Fruit fly (Drosophila melanogaster) whole organism, embryonic: Measurements from ENCODE around the gene CG12773.

Source experiments
- Abd-B ChIP-seq: fragments of 200-800 bp; sonication (Bioruptor generic); optimal IDR thresholded peaks from 2 replicates; lab custom pipeline; 2018; ENCODE audit warnings: missing biosample characterization, mild to moderate bottlenecking, missing genetic modification characterization, moderate library complexity
- Aef1 ChIP-seq: fragments of 200-800 bp; sonication (Bioruptor generic); IDR thresholded peaks from 3 replicates; pipeline ENCODE4 v1.3.6; 2022; ENCODE audit warnings: missing biosample characterization, missing genetic modification characterization
- CG10979 ChIP-seq: fragments of 200-800 bp; sonication (Bioruptor generic); optimal IDR thresholded peaks from 2 replicates; lab custom pipeline; 2018; ENCODE audit warnings: missing biosample characterization, mild to moderate bottlenecking, missing genetic modification characterization, moderate library complexity
- CG11504 ChIP-seq: fragments of 200-800 bp; sonication (Bioruptor generic); optimal IDR thresholded peaks from 3 replicates; lab custom pipeline; 2019; ENCODE audit warnings: missing biosample characterization, mild to moderate bottlenecking, missing genetic modification characterization, moderate library complexity
- CG12744 ChIP-seq: fragments of 200-800 bp; sonication (Bioruptor generic); optimal IDR thresholded peaks from 2 replicates; lab custom pipeline; 2016; ENCODE audit warnings: missing biosample characterization, missing genetic modification characterization
- CG12769 ChIP-seq: fragments of 200-800 bp; sonication (Bioruptor generic); optimal IDR thresholded peaks from 2 replicates; lab custom pipeline; 2019; ENCODE audit warnings: missing biosample characterization, mild to moderate bottlenecking, missing genetic modification characterization, moderate library complexity
- CG16813 ChIP-seq: fragments of 200-800 bp; sonication (Bioruptor generic); IDR thresholded peaks from 3 replicates; pipeline ENCODE4 v1.3.6; 2022; ENCODE audit warnings: missing biosample characterization, missing genetic modification characterization; ENCODE audit not compliant: partially characterized antibody
- CG2116 ChIP-seq: fragments of 200-800 bp; sonication (Bioruptor generic); optimal IDR thresholded peaks from 3 replicates; lab custom pipeline; 2018; ENCODE audit warnings: missing biosample characterization, mild to moderate bottlenecking, missing genetic modification characterization
- CG3065 ChIP-seq: fragments of 200-800 bp; sonication (Bioruptor generic); optimal IDR thresholded peaks from 2 replicates; lab custom pipeline; 2016; ENCODE audit warnings: missing biosample characterization, missing genetic modification characterization
- CG31441 ChIP-seq: fragments of 200-800 bp; sonication (Bioruptor generic); IDR thresholded peaks from 2 replicates; pipeline ENCODE4 v1.3.6; 2022; ENCODE audit warnings: missing biosample characterization, missing genetic modification characterization
- CG32772 ChIP-seq: fragments of 200-800 bp; sonication (Bioruptor generic); IDR thresholded peaks from 2 replicates; pipeline ENCODE4 v1.3.6; 2022; ENCODE audit warnings: missing biosample characterization, missing genetic modification characterization
- CG4282 ChIP-seq: fragments of 200-800 bp; sonication (Bioruptor generic); optimal IDR thresholded peaks from 2 replicates; lab custom pipeline; 2016; ENCODE audit warnings: missing biosample characterization, missing genetic modification characterization
- CG4328 ChIP-seq: fragments of 200-800 bp; sonication (Bioruptor generic); optimal IDR thresholded peaks from 3 replicates; lab custom pipeline; 2017; ENCODE audit warnings: missing biosample characterization, missing genetic modification reagents, missing genetic modification characterization
- CG6683 ChIP-seq: fragments of 200-800 bp; sonication (Bioruptor generic); optimal IDR thresholded peaks from 2 replicates; lab custom pipeline; 2017; ENCODE audit warnings: missing biosample characterization, mild to moderate bottlenecking, missing genetic modification characterization, missing genetic modification reagents
- CG7839 ChIP-seq: fragments of 200-800 bp; sonication (Bioruptor generic); optimal IDR thresholded peaks from 3 replicates; lab custom pipeline; 2018; ENCODE audit warnings: missing biosample characterization, mild to moderate bottlenecking, missing genetic modification characterization, moderate library complexity
- CoRest ChIP-seq: fragments of 200-800 bp; sonication (Bioruptor generic); optimal IDR thresholded peaks from 3 replicates; lab custom pipeline; 2018; ENCODE audit warnings: missing biosample characterization, mild to moderate bottlenecking, missing genetic modification characterization, moderate library complexity
- D19A ChIP-seq: fragments of 200-800 bp; optimal IDR thresholded peaks from 3 replicates; lab custom pipeline; 2019; ENCODE audit warnings: missing biosample characterization, mild to moderate bottlenecking, missing genetic modification characterization, moderate library complexity
- D19B ChIP-seq: fragments of 200-800 bp; sonication (Bioruptor generic); optimal IDR thresholded peaks from 2 replicates; lab custom pipeline; 2017; ENCODE audit warnings: missing biosample characterization, mild to moderate bottlenecking, missing genetic modification characterization
- Dad ChIP-seq: fragments of 200-800 bp; sonication (Bioruptor generic); optimal IDR thresholded peaks from 3 replicates; lab custom pipeline; 2016; ENCODE audit warnings: missing biosample characterization, missing genetic modification characterization
- Deaf1 ChIP-seq: fragments of 200-800 bp; optimal IDR thresholded peaks from 3 replicates; lab custom pipeline; 2019; ENCODE audit warnings: missing biosample characterization, mild to moderate bottlenecking, missing genetic modification characterization, moderate library complexity
- Fer2 ChIP-seq: fragments of 200-800 bp; sonication (Bioruptor generic); optimal IDR thresholded peaks from 2 replicates; lab custom pipeline; 2018; ENCODE audit warnings: missing biosample characterization, mild to moderate bottlenecking, missing genetic modification characterization, moderate library complexity
- H2.0 ChIP-seq: fragments of 200-800 bp; sonication (Bioruptor generic); IDR thresholded peaks from 2 replicates; pipeline ENCODE4 v1.3.6; 2022; ENCODE audit warnings: missing biosample characterization, missing genetic modification characterization
- HLH54F ChIP-seq: fragments of 200-800 bp; sonication (Bioruptor generic); optimal IDR thresholded peaks from 3 replicates; lab custom pipeline; 2016; ENCODE audit warnings: missing biosample characterization, missing genetic modification characterization
- Mrtf ChIP-seq: fragments of 200-800 bp; sonication (Bioruptor generic); IDR thresholded peaks from 3 replicates; pipeline ENCODE4 v1.3.6; 2022; ENCODE audit warnings: missing biosample characterization, missing genetic modification characterization
- NK7.1 ChIP-seq: fragments of 200-800 bp; sonication (Bioruptor generic); optimal IDR thresholded peaks from 3 replicates; lab custom pipeline; 2016; ENCODE audit warnings: missing biosample characterization, missing genetic modification characterization
- Poxn ChIP-seq: fragments of 200-800 bp; sonication (Bioruptor generic); IDR thresholded peaks from 2 replicates; pipeline ENCODE4 v1.3.6; 2022; ENCODE audit warnings: missing biosample characterization, missing genetic modification characterization
- Rfx ChIP-seq: fragments of 200-800 bp; sonication (Bioruptor generic); IDR thresholded peaks from 2 replicates; pipeline ENCODE4 v1.3.6; 2022; ENCODE audit warnings: missing biosample characterization, missing genetic modification characterization
- Rx ChIP-seq: fragments of 200-800 bp; sonication (Bioruptor generic); IDR thresholded peaks from 2 replicates; pipeline ENCODE4 v1.3.6; 2022; ENCODE audit warnings: missing biosample characterization, missing genetic modification characterization
- ase ChIP-seq: fragments of 200-800 bp; sonication (Bioruptor generic); IDR thresholded peaks from 3 replicates; pipeline ENCODE4 v1.3.6; 2022; ENCODE audit warnings: missing biosample characterization, missing genetic modification characterization
- bbx ChIP-seq: fragments of 200-800 bp; sonication (Bioruptor generic); IDR thresholded peaks from 2 replicates; pipeline ENCODE4 v1.3.6; 2022; ENCODE audit warnings: missing biosample characterization, missing genetic modification characterization; ENCODE audit not compliant: partially characterized antibody
- cas ChIP-seq: fragments of 200-800 bp; sonication (Bioruptor generic); IDR thresholded peaks from 2 replicates; pipeline ENCODE4 v1.3.6; 2022; ENCODE audit warnings: missing biosample characterization, missing genetic modification characterization
- ewg ChIP-seq: fragments of 200-800 bp; sonication (Bioruptor generic); optimal IDR thresholded peaks from 3 replicates; lab custom pipeline; 2017; ENCODE audit warnings: mild to moderate bottlenecking, missing biosample characterization, missing genetic modification reagents, missing genetic modification characterization
- fu2 ChIP-seq: fragments of 200-800 bp; sonication (Bioruptor generic); optimal IDR thresholded peaks from 2 replicates; lab custom pipeline; 2016; ENCODE audit warnings: missing biosample characterization, missing genetic modification characterization
- inv ChIP-seq: fragments of 200-800 bp; sonication (Bioruptor generic); IDR thresholded peaks from 2 replicates; pipeline ENCODE4 v1.3.6; 2022; ENCODE audit warnings: missing biosample characterization, missing genetic modification characterization; ENCODE audit not compliant: partially characterized antibody
- jumu ChIP-seq: fragments of 200-800 bp; sonication (Bioruptor generic); optimal IDR thresholded peaks from 3 replicates; lab custom pipeline; 2016; ENCODE audit warnings: missing biosample characterization, missing genetic modification characterization
- knrl ChIP-seq: fragments of 200-800 bp; sonication (Bioruptor generic); IDR thresholded peaks from 3 replicates; pipeline ENCODE4 v1.3.6; 2022; ENCODE audit warnings: missing biosample characterization, missing genetic modification characterization; ENCODE audit not compliant: partially characterized antibody
- nerfin-1 ChIP-seq: fragments of 200-800 bp; sonication (Bioruptor generic); optimal IDR thresholded peaks from 3 replicates; lab custom pipeline; 2019; ENCODE audit warnings: missing biosample characterization, mild to moderate bottlenecking, missing genetic modification characterization, moderate library complexity
- nom ChIP-seq: fragments of 200-800 bp; sonication (Bioruptor generic); optimal IDR thresholded peaks from 2 replicates; lab custom pipeline; 2017; ENCODE audit warnings: missing biosample characterization, missing genetic modification characterization, mild to moderate bottlenecking, moderate library complexity, missing genetic modification reagents
- oc ChIP-seq: fragments of 200-800 bp; sonication (Bioruptor generic); optimal IDR thresholded peaks from 2 replicates; lab custom pipeline; 2018; ENCODE audit warnings: missing biosample characterization, mild to moderate bottlenecking, missing genetic modification characterization, moderate library complexity
- sc ChIP-seq, 3 experiments: fragments of >200 bp in 2 of 3; fragments of 200-800 bp in 1 of 3; sonication (Bioruptor generic) in 1 of 3; optimal IDR thresholded peaks; 2 replicates in 2 of 3; 3 replicates in 1 of 3; lab custom pipeline; 2017; ENCODE audit warnings: mild to moderate bottlenecking in 1 of 3, missing biosample characterization in 1 of 3, missing genetic modification characterization in 1 of 3, missing genetic modification reagents in 1 of 3
- scrt ChIP-seq: fragments of 200-800 bp; sonication (Bioruptor generic); optimal IDR thresholded peaks from 2 replicates; lab custom pipeline; 2018; ENCODE audit warnings: missing biosample characterization, mild to moderate bottlenecking, missing genetic modification characterization, moderate library complexity
- sens ChIP-seq: fragments of 200-800 bp; sonication (Bioruptor generic); peaks from one replicate; lab custom pipeline; 2016; ENCODE audit warnings: missing biosample characterization, missing genetic modification characterization
- sima ChIP-seq: fragments of 200-800 bp; sonication (Bioruptor generic); optimal IDR thresholded peaks from 2 replicates; lab custom pipeline; 2016; ENCODE audit warnings: missing biosample characterization, missing genetic modification characterization
- sna ChIP-seq: fragments of 200-800 bp; sonication (Bioruptor generic); IDR thresholded peaks from 2 replicates; pipeline ENCODE4 v1.3.6; 2022; ENCODE audit warnings: missing biosample characterization, missing genetic modification characterization; ENCODE audit not compliant: partially characterized antibody
- sob ChIP-seq: fragments of 200-800 bp; sonication (Bioruptor generic); IDR thresholded peaks from 2 replicates; pipeline ENCODE4 v1.3.6; 2022; ENCODE audit warnings: missing biosample characterization, missing genetic modification characterization
- tio ChIP-seq: fragments of 200-800 bp; sonication (Bioruptor generic); optimal IDR thresholded peaks from 2 replicates; lab custom pipeline; 2017; ENCODE audit warnings: missing biosample characterization, missing genetic modification characterization, inconsistent platforms
- wek ChIP-seq: fragments of 200-800 bp; sonication (Bioruptor generic); optimal IDR thresholded peaks from 3 replicates; lab custom pipeline; 2018; ENCODE audit warnings: missing biosample characterization, mild to moderate bottlenecking, missing genetic modification characterization, moderate library complexity
- yki ChIP-seq: fragments of >200 bp; optimal IDR thresholded peaks from 3 replicates; lab custom pipeline; 2018
- z ChIP-seq: fragments of 200-800 bp; sonication (Bioruptor generic); IDR thresholded peaks from 3 replicates; pipeline ENCODE4 v1.3.6; 2022; ENCODE audit warnings: missing biosample characterization, missing genetic modification characterization
- zen2 ChIP-seq: fragments of 200-800 bp; sonication (Bioruptor generic); IDR thresholded peaks from 3 replicates; pipeline ENCODE4 v1.3.6; 2022; ENCODE audit warnings: missing biosample characterization, missing genetic modification characterization; ENCODE audit not compliant: partially characterized antibody

CG12773 gene

DNA sequence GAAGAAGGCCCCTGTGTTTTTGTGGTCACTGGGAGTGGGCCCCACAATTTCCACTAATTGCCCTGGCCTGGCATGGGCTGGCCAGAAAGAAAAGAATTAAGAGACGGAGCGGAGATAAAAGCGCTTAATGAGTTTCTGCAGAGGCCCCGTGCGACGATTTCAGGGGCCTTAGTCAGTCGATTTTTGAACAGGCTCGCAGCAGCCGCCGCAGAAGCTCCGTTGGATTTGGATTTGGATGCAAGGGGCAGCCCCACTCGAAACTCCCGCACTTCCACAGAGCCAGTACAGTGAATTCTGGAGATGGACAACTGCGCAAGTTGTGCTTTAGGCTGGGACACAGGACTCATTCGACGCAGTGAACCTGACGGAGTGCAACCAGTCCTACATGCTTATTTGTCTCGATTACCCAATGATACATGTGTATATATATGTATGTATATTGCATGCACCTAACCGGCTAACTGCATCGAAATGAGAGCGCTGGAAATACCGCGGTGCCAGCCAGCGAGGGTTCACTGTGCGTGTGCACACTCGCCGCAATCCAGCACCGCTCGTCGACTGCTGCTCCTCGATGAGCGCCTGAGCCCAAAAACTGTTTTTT, 44.8 kb upstream of the CG12773 start (continued):
- TF ChIP-seq nerfin-1 (tag; lab: Kevin White, UChicago) (peak; percentile 24), CG16813 (GFP tag; lab: Robert Waterston, UW) (no peak), wek (GFP tag; lab: Kevin White, UChicago) (no peak), nom (peak; percentile 56), Mrtf (GFP tag; lab: Robert Waterston, UW) (peak; percentile 64; the same call in 2 of the 3 replicates), yki (lab: Kevin White, UChicago) (no peak), CG12744 (GFP tag; lab: Kevin White, UChicago) (no peak), CG4282 (no peak), Rx (peak; percentile 58), Dad (peak; percentile 40), Fer2 (tag; lab: Kevin White, UChicago) (no peak), D19A (tag; lab: Kevin White, UChicago) (peak; percentile 36), CG31441 (peak; percentile 35; the same call in 1 of the 2 replicates), inv (no peak), Rfx (GFP tag; lab: Robert Waterston, UW) (peak; percentile 78), CG7839 (tag; lab: Kevin White, UChicago) (peak; percentile 71), zen2 (no peak), CG10979 (tag; lab: Kevin White, UChicago) (peak; percentile 51), sob (GFP tag; lab: Robert Waterston, UW) (peak; percentile 65), Aef1 (GFP tag; lab: Robert Waterston, UW) (peak; percentile 56; the same call in 2 of the 3 replicates), CG32772 (GFP tag; lab: Robert Waterston, UW) (peak; percentile 66), bbx (GFP tag; lab: Robert Waterston, UW) (no peak), oc (no peak), CG2116 (GFP tag; lab: Kevin White, UChicago) (no peak), jumu (peak; percentile 11), tio (GFP tag; lab: Kevin White, UChicago) (no peak), CoRest (peak; percentile 59), z (GFP tag; lab: Robert Waterston, UW) (no peak), Abd-B (GFP tag; lab: Kevin White, UChicago) (peak; percentile 54), CG11504 (tag; lab: Kevin White, UChicago) (peak; percentile 56), sima (GFP tag; lab: Kevin White, UChicago) (no peak), CG3065 (no peak), Poxn (GFP tag; lab: Robert Waterston, UW) (0 out of 2 replicates have a peak, but pooled peaks have one; percentile 29), CG6683 (GFP tag; lab: Kevin White, UChicago) (no peak), sc (optimal IDR thresholded peaks at IDR 0.05; lab: Kevin White, UChicago) (no peak), sc (GFP tag; optimal IDR thresholded peaks at IDR 0.05; lab: Kevin White, UChicago) (no peak), HLH54F (peak; percentile 57), CG4328 (GFP tag; lab: Kevin White, UChicago) (no peak), knrl (GFP tag; lab: Robert Waterston, UW) (no peak)

DNA sequence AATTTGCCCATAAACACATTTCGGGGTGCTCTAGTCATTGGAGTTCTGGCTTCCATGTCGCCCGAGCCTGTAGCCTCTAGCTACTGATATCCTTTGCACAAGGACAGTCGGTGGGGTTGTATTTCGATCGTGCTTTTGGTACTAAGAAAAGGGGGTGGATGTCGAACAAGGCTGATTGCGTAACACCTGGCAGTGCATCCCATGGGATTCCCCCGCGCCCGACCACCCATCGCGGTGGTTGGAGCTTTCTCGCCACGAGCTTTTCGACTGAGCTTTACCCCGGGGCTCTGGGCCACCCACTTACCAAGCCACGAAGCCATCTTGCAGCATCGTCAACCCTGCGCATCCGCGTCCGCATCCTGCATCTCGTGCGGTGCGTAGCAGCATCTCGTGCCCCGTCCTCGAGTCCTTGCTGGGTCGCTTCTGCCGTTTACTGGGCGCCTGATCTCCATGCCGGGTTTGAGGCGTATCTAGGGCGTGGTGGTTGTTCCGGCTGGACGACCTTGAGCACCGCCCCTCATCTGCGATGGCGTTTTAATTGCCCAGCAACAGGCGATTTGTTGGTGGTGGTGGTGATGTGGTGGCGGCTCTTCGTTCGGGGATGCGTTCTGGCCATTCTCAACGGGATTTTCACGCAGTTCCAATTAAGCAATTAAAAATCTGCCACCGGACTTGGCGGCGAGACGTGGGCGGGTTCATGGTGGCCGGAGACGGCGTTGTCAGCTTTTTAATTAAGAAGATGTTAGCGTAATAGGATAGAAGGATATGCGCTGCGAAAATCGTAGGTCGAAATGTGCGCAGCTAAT, 44.1 kb upstream of the CG12773 start:
- no peak for TF ChIP-seq H2.0 (GFP tag; lab: Robert Waterston, UW)
- TF ChIP-seq D19B (GFP tag; lab: Kevin White, UChicago): no peak
- TF ChIP-seq Deaf1 (tag; lab: Kevin White, UChicago): peak; percentile 34
- peak; percentile 6 for TF ChIP-seq CG12769 (tag; lab: Kevin White, UChicago)
- TF ChIP-seq ewg (GFP tag; lab: Kevin White, UChicago): peak; percentile 13
- no peak for TF ChIP-seq sna (GFP tag; lab: Robert Waterston, UW)
- no peak for TF ChIP-seq cas (GFP tag; lab: Robert Waterston, UW)
- peak; percentile 98 for TF ChIP-seq scrt
- no peak for TF ChIP-seq fu2
- TF ChIP-seq NK7.1: no peak
- peak; percentile 25 for TF ChIP-seq sens (GFP tag; lab: Kevin White, UChicago)
- TF ChIP-seq ase (GFP tag; lab: Robert Waterston, UW): no peak
